Fruit fly (Drosophila melanogaster): Measurements from ENCODE around the gene Duox.

DNA sequence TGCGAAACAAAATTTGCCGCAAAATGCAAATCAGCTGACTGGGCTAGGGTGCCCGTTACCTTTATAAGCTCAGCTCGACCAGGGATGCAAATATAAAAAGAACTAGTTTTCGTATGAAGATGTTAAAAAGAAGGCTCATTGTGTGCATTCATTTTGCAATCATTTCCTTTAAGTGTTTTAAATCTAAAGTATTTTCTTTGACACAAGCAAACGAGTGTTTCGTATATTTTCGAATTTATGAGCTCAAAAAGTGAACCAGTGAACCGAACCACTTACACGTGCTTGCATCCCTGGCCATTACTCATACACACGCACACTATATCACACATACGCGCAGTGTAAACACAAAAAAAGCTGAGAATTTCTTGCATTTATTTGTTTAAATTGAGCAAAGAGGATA, 48.1 kb upstream of the Duox start, which contains the start of the genes Prx6a and Sbat:
- no peak for TF ChIP-seq CG8478 (optimal IDR thresholded peaks at IDR 0.05)
- TF ChIP-seq CTCF (optimal IDR thresholded peaks at IDR 0.05) = no peak
